Fruit fly (Drosophila melanogaster): ENCODE results near the gene CG17129.

CG17129 gene

DNA sequence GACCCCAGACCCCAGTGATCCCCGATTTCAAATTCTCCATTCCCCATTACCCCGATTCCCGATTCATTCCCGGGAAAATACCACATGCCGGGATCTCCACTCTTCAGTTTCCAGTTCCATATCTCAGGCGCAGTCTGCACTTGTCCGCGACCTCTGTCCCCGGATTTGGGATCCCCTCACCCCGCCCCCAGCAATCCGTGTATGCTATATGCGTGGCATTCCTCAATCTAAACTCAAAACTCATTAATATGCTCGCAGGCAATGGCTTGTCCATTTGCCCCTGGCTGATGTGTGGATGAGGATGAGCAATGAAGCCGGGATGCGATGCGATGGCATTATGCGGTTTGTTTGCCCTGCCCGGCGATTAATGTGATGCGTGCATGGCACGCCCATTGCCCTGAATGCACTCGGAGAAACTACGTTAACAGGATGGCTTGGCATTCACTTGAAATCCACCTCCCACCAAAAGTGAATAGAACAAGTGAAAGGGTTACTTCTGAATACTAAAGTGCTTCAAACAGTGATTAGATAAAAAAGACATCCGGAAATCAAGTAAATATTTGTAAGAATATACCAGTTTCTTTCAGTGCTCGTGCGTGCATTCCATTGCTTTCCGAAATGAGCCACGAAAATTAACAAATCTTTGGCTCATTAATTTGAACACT is 45.5 kb upstream of the CG17129 start (continued):
- TF ChIP-seq H2.0 (GFP tag; IDR thresholded peaks at IDR 0.05): peak; percentile 45; the same call in 1 of the 2 replicates
- TF ChIP-seq NFAT (GFP tag; IDR thresholded peaks at IDR 0.05): no peak
- TF ChIP-seq shn (GFP tag; optimal IDR thresholded peaks at IDR 0.05): peak; percentile 75
- no peak for TF ChIP-seq schlank (tag; optimal IDR thresholded peaks at IDR 0.05)
- peak; percentile 45 for TF ChIP-seq HLH54F (GFP tag; optimal IDR thresholded peaks at IDR 0.05)
- TF ChIP-seq slbo (GFP tag; IDR thresholded peaks at IDR 0.05): no peak
- peak; percentile 97 for TF ChIP-seq Xrp1 (GFP tag; IDR thresholded peaks at IDR 0.05)

DNA sequence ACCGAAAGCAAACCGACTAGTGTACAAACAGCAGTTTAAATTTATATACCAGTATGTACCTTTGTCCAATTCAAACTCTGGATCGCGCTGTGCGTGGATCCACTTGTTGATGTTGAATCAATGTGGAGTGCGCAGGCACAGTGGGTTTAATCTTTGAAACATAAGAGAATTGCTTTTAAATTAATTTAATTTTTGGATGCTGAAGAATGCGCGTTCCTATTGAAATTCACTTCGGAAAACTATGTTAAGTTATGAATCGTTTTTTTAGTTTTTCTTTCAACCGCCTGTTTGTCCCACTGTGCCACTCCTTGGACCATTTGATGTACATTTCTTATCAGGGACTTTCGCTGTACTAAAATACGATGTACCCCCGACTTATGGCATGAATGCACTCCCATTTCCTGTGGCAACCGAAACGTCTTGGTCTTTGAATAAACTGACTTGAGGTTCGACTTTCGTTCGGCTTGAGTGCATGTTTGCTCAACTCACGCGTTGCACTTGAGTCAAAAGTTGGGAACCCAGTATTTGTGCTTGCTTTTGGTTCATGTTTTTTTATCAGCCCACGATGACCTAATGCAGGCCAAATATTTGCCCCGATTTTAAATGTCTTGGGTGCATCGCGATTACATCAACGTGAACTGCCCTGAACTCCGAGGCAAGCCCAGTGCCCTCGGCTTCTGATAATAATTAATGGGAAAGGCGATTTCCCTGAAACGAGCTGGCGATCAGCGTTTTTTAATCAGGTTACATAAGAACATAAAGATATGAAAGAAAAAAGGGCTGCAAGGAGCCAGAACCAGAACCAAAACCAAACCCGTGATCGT is 44.6 kb upstream of the CG17129 start:
- peak; percentile 94 for TF ChIP-seq pum (GFP tag; optimal IDR thresholded peaks at IDR 0.05)
- TF ChIP-seq ase (GFP tag; IDR thresholded peaks at IDR 0.05): peak; percentile 92
- peak; percentile 94 for TF ChIP-seq chn (GFP tag; optimal IDR thresholded peaks at IDR 0.05)
- TF ChIP-seq pho (GFP tag; optimal IDR thresholded peaks at IDR 0.05): peak; percentile 51
- peak; percentile 81 for TF ChIP-seq bowl (GFP tag; IDR thresholded peaks at IDR 0.05)
- peak; percentile 71 for TF ChIP-seq z (GFP tag; IDR thresholded peaks at IDR 0.05)
- TF ChIP-seq Optix (GFP tag; IDR thresholded peaks at IDR 0.05): peak; percentile 95
- TF ChIP-seq Oaz (GFP tag; IDR thresholded peaks at IDR 0.05): peak; percentile 70
- peak; percentile 67 for TF ChIP-seq CG2116 (GFP tag; optimal IDR thresholded peaks at IDR 0.05)
- TF ChIP-seq CG3065 (GFP tag; optimal IDR thresholded peaks at IDR 0.05): peak; percentile 86
- peak; percentile 86 for TF ChIP-seq CG7987 (GFP tag; optimal IDR thresholded peaks at IDR 0.05)
- peak; percentile 84 for TF ChIP-seq wek (GFP tag; optimal IDR thresholded peaks at IDR 0.05)
- TF ChIP-seq TFAM (GFP tag; optimal IDR thresholded peaks at IDR 0.05): peak; percentile 84
- peak; percentile 90 for TF ChIP-seq tgo (GFP tag; IDR thresholded peaks at IDR 0.05)
- TF ChIP-seq so (GFP tag; IDR thresholded peaks at IDR 0.05): peak; percentile 89
- TF ChIP-seq B-H2 (GFP tag; optimal IDR thresholded peaks at IDR 0.05): no peak
- TF ChIP-seq fd96Cb (tag; optimal IDR thresholded peaks at IDR 0.05): peak; percentile 93
- peak; percentile 35 for TF ChIP-seq Nf-YC (tag; optimal IDR thresholded peaks at IDR 0.05)
- TF ChIP-seq gcm2 (GFP tag; optimal IDR thresholded peaks at IDR 0.05): peak; percentile 89
- peak; percentile 97 for TF ChIP-seq Spps (tag; optimal IDR thresholded peaks at IDR 0.05)
- peak; percentile 85 for TF ChIP-seq YL-1 (GFP tag; optimal IDR thresholded peaks at IDR 0.05)
- no peak for TF ChIP-seq Dfd (GFP tag; optimal IDR thresholded peaks at IDR 0.05)
- no peak for TF ChIP-seq Adf1 (GFP tag; IDR thresholded peaks at IDR 0.05)
- peak; percentile 92 for TF ChIP-seq gt (GFP tag; IDR thresholded peaks at IDR 0.05)
- peak; percentile 97 for TF ChIP-seq Awh (GFP tag; IDR thresholded peaks at IDR 0.05)
- no peak for TF ChIP-seq zen2 (GFP tag; IDR thresholded peaks at IDR 0.05; ENCODE audit: partially characterized antibody)
- TF ChIP-seq dati (GFP tag; IDR thresholded peaks at IDR 0.05): peak; percentile 90
- peak; percentile 95 for TF ChIP-seq Lhr (GFP tag; optimal IDR thresholded peaks at IDR 0.05)
- TF ChIP-seq pzg (GFP tag; optimal IDR thresholded peaks at IDR 0.05): no peak
- TF ChIP-seq klu (GFP tag; IDR thresholded peaks at IDR 0.05): peak; percentile 49; the same call in 1 of the 2 replicates
- peak; percentile 90 for TF ChIP-seq mam (GFP tag; optimal IDR thresholded peaks at IDR 0.05)
- peak; percentile 89 for TF ChIP-seq CG8944 (GFP tag; optimal IDR thresholded peaks at IDR 0.05)
- TF ChIP-seq HmgZ (tag; optimal IDR thresholded peaks at IDR 0.05): peak; percentile 65
- TF ChIP-seq CG8478 (optimal IDR thresholded peaks at IDR 0.05): no peak
- peak; percentile 89 for TF ChIP-seq trh (GFP tag; optimal IDR thresholded peaks at IDR 0.05)
- peak; percentile 80 for TF ChIP-seq CG1647 (GFP tag; optimal IDR thresholded peaks at IDR 0.05)
- no peak for TF ChIP-seq CG13287 (GFP tag; IDR thresholded peaks at IDR 0.05; ENCODE audit: partially characterized antibody)
- peak in 1 of 2 experiments; percentile 96 for TF ChIP-seq eve (GFP tag; optimal IDR thresholded peaks at IDR 0.05)
- no peak for TF ChIP-seq ham (GFP tag; IDR thresholded peaks at IDR 0.05)
- peak in 1 of 2 experiments; percentile 83 for TF ChIP-seq Hr78 (GFP tag; optimal IDR thresholded peaks at IDR 0.05)
- no peak for TF ChIP-seq CG2129 (GFP tag; IDR thresholded peaks at IDR 0.05; ENCODE audit: partially characterized antibody)
